Fruit fly (Drosophila melanogaster): Measurements from ENCODE around the gene Ack.

Ack gene

dm6 chr3L:4108072-4108843 lies at the start of gene Ack (continued):
- peak; percentile 94 for TF ChIP-seq amos (GFP tag; IDR thresholded peaks at IDR 0.05; ENCODE audit: partially characterized antibody)
- TF ChIP-seq Pdp1 (GFP tag; optimal IDR thresholded peaks at IDR 0.05) = no peak
- no peak for TF ChIP-seq fd102C (GFP tag; optimal IDR thresholded peaks at IDR 0.05)
- TF ChIP-seq C15 (GFP tag; IDR thresholded peaks at IDR 0.05) = no peak
- TF ChIP-seq stwl (tag; optimal IDR thresholded peaks at IDR 0.05) = peak; percentile 35
- TF ChIP-seq Deaf1 (tag; optimal IDR thresholded peaks at IDR 0.05) = peak; percentile 38
- TF ChIP-seq CG8478 (optimal IDR thresholded peaks at IDR 0.05) = peak; percentile 26
- peak; percentile 87 for TF ChIP-seq Bgb (GFP tag; IDR thresholded peaks at IDR 0.05; ENCODE audit: partially characterized antibody)
- peak; percentile 78 for TF ChIP-seq inv (GFP tag; IDR thresholded peaks at IDR 0.05; ENCODE audit: partially characterized antibody)
- peak; percentile 28; the same call in 1 of the 2 replicates for TF ChIP-seq ranshi (GFP tag; IDR thresholded peaks at IDR 0.05)
- TF ChIP-seq Fer1 (GFP tag; optimal IDR thresholded peaks at IDR 0.05) = peak; percentile 28
- no peak for TF ChIP-seq cas (GFP tag; IDR thresholded peaks at IDR 0.05)
- TF ChIP-seq CG6689 (GFP tag; IDR thresholded peaks at IDR 0.05) = no peak
- TF ChIP-seq Nf-YC (tag; optimal IDR thresholded peaks at IDR 0.05) = no peak
- no peak for TF ChIP-seq CG10979 (tag; optimal IDR thresholded peaks at IDR 0.05)
- TF ChIP-seq tll (GFP tag; optimal IDR thresholded peaks at IDR 0.05) = no peak
- TF ChIP-seq cwo (GFP tag; optimal IDR thresholded peaks at IDR 0.05) = peak; percentile 61
- TF ChIP-seq ci (GFP tag; IDR thresholded peaks at IDR 0.05) = 0 out of 3 replicates have a peak, but pooled peaks have one; percentile 23
- TF ChIP-seq CG34376 (GFP tag; optimal IDR thresholded peaks at IDR 0.05) = peak; percentile 11
- TF ChIP-seq knrl (GFP tag; IDR thresholded peaks at IDR 0.05; ENCODE audit: partially characterized antibody) = peak; percentile 80
- peak; percentile 42 for TF ChIP-seq CG1603 (tag; optimal IDR thresholded peaks at IDR 0.05)
- TF ChIP-seq Sry-δ (GFP tag; optimal IDR thresholded peaks at IDR 0.05) = peak; percentile 85
- TF ChIP-seq hbn (GFP tag; IDR thresholded peaks at IDR 0.05; ENCODE audit: partially characterized antibody) = peak; percentile 86
- peak; percentile 81 for TF ChIP-seq CG34224 (GFP tag; IDR thresholded peaks at IDR 0.05; ENCODE audit: partially characterized antibody)
- TF ChIP-seq crp (GFP tag; optimal IDR thresholded peaks at IDR 0.05) = peak; percentile 10 to 89
- peak; percentile 90 for TF ChIP-seq Dll (GFP tag; IDR thresholded peaks at IDR 0.05; ENCODE audit: partially characterized antibody)
- peak; percentile 40; the same call in 1 of the 3 replicates for TF ChIP-seq sr (GFP tag; IDR thresholded peaks at IDR 0.05)
- TF ChIP-seq CG12391 (tag; optimal IDR thresholded peaks at IDR 0.05) = peak; percentile 25
- peak; percentile 58 for TF ChIP-seq Dp (GFP tag; optimal IDR thresholded peaks at IDR 0.05)
- peak; percentile 46 for TF ChIP-seq gfzf (GFP tag; optimal IDR thresholded peaks at IDR 0.05)
- TF ChIP-seq CG4617 (GFP tag; optimal IDR thresholded peaks at IDR 0.05; ENCODE audit: borderline replicate concordance) = peak; percentile 66
- no peak for TF ChIP-seq Drgx (GFP tag; IDR thresholded peaks at IDR 0.05)
- 0 out of 2 replicates have a peak, but pooled peaks have one; percentile 34 for TF ChIP-seq CG32767 (GFP tag; IDR thresholded peaks at IDR 0.05)
- no peak for TF ChIP-seq trem (tag; optimal IDR thresholded peaks at IDR 0.05)
- no peak for TF ChIP-seq Rfx (GFP tag; IDR thresholded peaks at IDR 0.05)
- TF ChIP-seq CG7271 (tag; optimal IDR thresholded peaks at IDR 0.05) = no peak
- peak; percentile 58 for TF ChIP-seq CG7963 (GFP tag; IDR thresholded peaks at IDR 0.05; ENCODE audit: partially characterized antibody)
- peak; percentile 50; the same call in 1 of the 2 replicates for TF ChIP-seq MBD-R2 (GFP tag; IDR thresholded peaks at IDR 0.05)
- TF ChIP-seq Awh (GFP tag; IDR thresholded peaks at IDR 0.05) = peak; percentile 55; the same call in 1 of the 2 replicates
- no peak for TF ChIP-seq Hand (GFP tag; optimal IDR thresholded peaks at IDR 0.05)
- TF ChIP-seq gcm2 (GFP tag; optimal IDR thresholded peaks at IDR 0.05) = no peak
- peak; percentile 90 for TF ChIP-seq Myb (GFP tag; optimal IDR thresholded peaks at IDR 0.05)
- TF ChIP-seq nom (GFP tag; optimal IDR thresholded peaks at IDR 0.05) = peak; percentile 31
- peak; percentile 44 for TF ChIP-seq CHES-1-like (GFP tag; optimal IDR thresholded peaks at IDR 0.05)
- peak; percentile 47 for TF ChIP-seq mld (GFP tag; IDR thresholded peaks at IDR 0.05; ENCODE audit: partially characterized antibody)
- TF ChIP-seq CG6791 (GFP tag; IDR thresholded peaks at IDR 0.05; ENCODE audit: partially characterized antibody) = peak; percentile 73

All from whole organism, embryonic.